Worm (Caenorhabditis elegans) whole organism, L4 larva: ENCODE results near the gene slc-25A10.
A peak's percentile ranks its signal among the peaks of the same experiment; 100 is the strongest.

Experiments used
- D1046.2 ChIP-seq: fragments of 200-800 bp; sonication (Bioruptor generic); IDR thresholded peaks from 2 replicates; pipeline ENCODE4 v1.3.6; 2022; ENCODE audit warnings: missing genetic modification characterization, missing compliant biosample characterization
- F10B5.3 ChIP-seq: sonication (generic microtip); optimal IDR thresholded peaks from 2 replicates; lab custom pipeline; 2016; ENCODE audit warnings: mild to moderate bottlenecking, missing genetic modification characterization, missing compliant biosample characterization
- F37D6.2 ChIP-seq: sonication (generic microtip); optimal IDR thresholded peaks from 2 replicates; lab custom pipeline; 2016; ENCODE audit warnings: mild to moderate bottlenecking, missing genetic modification characterization, missing compliant biosample characterization
- F44E2.7 ChIP-seq: fragments of 200-800 bp; sonication (Bioruptor generic); IDR thresholded peaks from 2 replicates; pipeline ENCODE4 v2.1.2; 2022; ENCODE audit warnings: missing genetic modification characterization, missing compliant biosample characterization
- R02D3.7 ChIP-seq: fragments of 150-350 bp; sonication (generic microtip); optimal IDR thresholded peaks from 3 replicates; lab custom pipeline; 2014; ENCODE audit warnings: missing biosample characterization, missing genetic modification characterization
- Y105C5A.15 ChIP-seq: fragments of 200-800 bp; sonication (Bioruptor generic); IDR thresholded peaks from 2 replicates; pipeline ENCODE4 v1.3.6; 2022; ENCODE audit warnings: missing genetic modification characterization, missing compliant biosample characterization
- Y75B8A.6 ChIP-seq: fragments of 200-800 bp; sonication (Bioruptor generic); IDR thresholded peaks from 2 replicates; pipeline ENCODE4 v1.3.6; 2022; ENCODE audit warnings: missing genetic modification reagents, missing genetic modification characterization, missing compliant biosample characterization
- aha-1 ChIP-seq: fragments of 150-350 bp; peaks from one replicate; lab custom pipeline; 2014; ENCODE audit warnings: missing biosample characterization, missing genetic modification characterization
- ama-1 ChIP-seq: fragments of 150-350 bp; optimal IDR thresholded peaks from 2 replicates; lab custom pipeline; 2014; ENCODE audit warnings: inconsistent platforms, mixed read lengths
- ceh-20 ChIP-seq: fragments of 200-800 bp; sonication (Bioruptor generic); IDR thresholded peaks from 2 replicates; pipeline ENCODE4 v1.3.6; 2022; ENCODE audit warnings: missing genetic modification reagents, missing genetic modification characterization, missing compliant biosample characterization
- ceh-32 ChIP-seq: sonication (generic microtip); optimal IDR thresholded peaks from 2 replicates; lab custom pipeline; 2016; ENCODE audit warnings: mild to moderate bottlenecking, missing genetic modification characterization, missing compliant biosample characterization; ENCODE audit not compliant: poor library complexity
- daf-16 ChIP-seq, 3 experiments: sonication (generic microtip); optimal IDR thresholded peaks; 2 replicates each; lab custom pipeline; 2016 to 2017; ENCODE audit warnings: missing genetic modification characterization in 3 of 3, missing genetic modification reagents in 3 of 3, mild to moderate bottlenecking in 2 of 3, missing compliant biosample characterization in 2 of 3, missing biosample characterization in 1 of 3, moderate library complexity in 1 of 3
- daf-8 ChIP-seq: fragments of 200-800 bp; sonication (Bioruptor generic); IDR thresholded peaks from 2 replicates; pipeline ENCODE4 v1.3.6; 2022; ENCODE audit warnings: missing genetic modification characterization, missing compliant biosample characterization
- dmd-6 ChIP-seq: fragments of 200-800 bp; sonication (Bioruptor generic); IDR thresholded peaks from 2 replicates; pipeline ENCODE4 v1.3.6; 2022; ENCODE audit warnings: missing genetic modification reagents, missing genetic modification characterization, missing compliant biosample characterization
- dpl-1 ChIP-seq: fragments of 150-350 bp; optimal IDR thresholded peaks from 2 replicates; lab custom pipeline; 2014; ENCODE audit warnings: missing biosample characterization, missing genetic modification reagents, missing genetic modification characterization
- duxl-1 ChIP-seq: sonication (generic microtip); optimal IDR thresholded peaks from 2 replicates; lab custom pipeline; 2016; ENCODE audit warnings: mild to moderate bottlenecking, missing genetic modification characterization, moderate library complexity, missing compliant biosample characterization; ENCODE audit not compliant: poor library complexity
- dve-1 ChIP-seq: sonication (generic microtip); optimal IDR thresholded peaks from 2 replicates; lab custom pipeline; 2017; ENCODE audit warnings: antibody characterized with exemption, mild to moderate bottlenecking, missing genetic modification characterization, missing compliant biosample characterization; ENCODE audit not compliant: insufficient read depth
- egl-27 ChIP-seq: sonication (generic microtip); optimal IDR thresholded peaks from 3 replicates; lab custom pipeline; 2017; ENCODE audit warnings: missing biosample characterization, missing genetic modification reagents, missing genetic modification characterization
- egl-43 ChIP-seq: fragments of 200-800 bp; sonication (Bioruptor generic); IDR thresholded peaks from 2 replicates; pipeline ENCODE4 v1.3.6; 2022; ENCODE audit warnings: missing genetic modification reagents, missing genetic modification characterization, missing compliant biosample characterization
- hlh-11 ChIP-seq: fragments of 200-800 bp; sonication (Bioruptor generic); optimal IDR thresholded peaks from 2 replicates; lab custom pipeline; 2018; ENCODE audit warnings: mild to moderate bottlenecking, missing genetic modification characterization, missing compliant biosample characterization
- hlh-30 ChIP-seq: sonication (generic microtip); optimal IDR thresholded peaks from 2 replicates; lab custom pipeline; 2017; ENCODE audit warnings: antibody characterized with exemption, mild to moderate bottlenecking, missing genetic modification characterization, missing compliant biosample characterization; ENCODE audit not compliant: insufficient read depth
- jun-1 ChIP-seq: fragments of 150-350 bp; optimal IDR thresholded peaks from 2 replicates; lab custom pipeline; 2014; ENCODE audit warnings: missing biosample characterization, missing genetic modification reagents, missing genetic modification characterization
- lsy-2 ChIP-seq, 2 experiments: fragments of 150-350 bp in 1 of 2; sonication (generic microtip) in 1 of 2; optimal IDR thresholded peaks; 2 replicates each; lab custom pipeline; 2014 to 2017; ENCODE audit warnings: missing biosample characterization in 2 of 2, missing genetic modification characterization in 2 of 2
- mdl-1 ChIP-seq, 2 experiments: fragments of 150-350 bp in 1 of 2; sonication (generic microtip) in 1 of 2; optimal IDR thresholded peaks; 2 replicates each; lab custom pipeline; 2014 to 2017; ENCODE audit warnings: missing biosample characterization in 2 of 2, missing genetic modification characterization in 2 of 2
- mdt-29 ChIP-seq: fragments of 200-800 bp; sonication (Bioruptor generic); IDR thresholded peaks from 2 replicates; pipeline ENCODE4 v1.3.6; 2022; ENCODE audit warnings: missing genetic modification reagents, missing genetic modification characterization, missing compliant biosample characterization
- mep-1 ChIP-seq: fragments of 150-350 bp; sonication (generic microtip); optimal IDR thresholded peaks from 3 replicates; lab custom pipeline; 2014; ENCODE audit warnings: missing biosample characterization, missing genetic modification characterization
- mes-2 ChIP-seq: sonication (generic microtip); optimal IDR thresholded peaks from 2 replicates; lab custom pipeline; 2016; ENCODE audit warnings: missing genotype, mild to moderate bottlenecking, missing genetic modification characterization, missing compliant biosample characterization; ENCODE audit not compliant: poor library complexity, severe bottlenecking
- mxl-2 ChIP-seq: fragments of 200-800 bp; sonication (Bioruptor generic); conservative IDR thresholded peaks from 2 replicates; pipeline ENCODE4 v1.3.6; 2022; ENCODE audit warnings: missing genetic modification reagents, missing genetic modification characterization, missing compliant biosample characterization
- mxl-3 ChIP-seq: fragments of 200-800 bp; sonication (Bioruptor generic); optimal IDR thresholded peaks from 2 replicates; lab custom pipeline; 2018; ENCODE audit warnings: mild to moderate bottlenecking, missing genetic modification characterization, missing compliant biosample characterization
- nhr-10 ChIP-seq: fragments of 150-350 bp; optimal IDR thresholded peaks from 2 replicates; lab custom pipeline; 2014; ENCODE audit warnings: missing biosample characterization, missing genetic modification characterization
- nhr-11 ChIP-seq: fragments of 150-350 bp; optimal IDR thresholded peaks from 2 replicates; lab custom pipeline; 2014; ENCODE audit warnings: missing biosample characterization, missing genetic modification characterization
- nhr-25 ChIP-seq: sonication (generic microtip); optimal IDR thresholded peaks from 2 replicates; lab custom pipeline; 2017; ENCODE audit warnings: missing genetic modification characterization, mild to moderate bottlenecking, missing compliant biosample characterization, antibody characterized with exemption, moderate library complexity, borderline replicate concordance; ENCODE audit not compliant: insufficient read depth
- nhr-28 ChIP-seq: fragments of 150-350 bp; optimal IDR thresholded peaks from 2 replicates; lab custom pipeline; 2014; ENCODE audit warnings: missing biosample characterization, missing genetic modification characterization
- nhr-41 ChIP-seq: fragments of 200-800 bp; sonication (Bioruptor generic); IDR thresholded peaks from 2 replicates; pipeline ENCODE4 v1.3.6; 2022; ENCODE audit warnings: missing genetic modification reagents, missing genetic modification characterization, missing compliant biosample characterization
- nhr-42 ChIP-seq: fragments of 200-800 bp; sonication (Bioruptor generic); IDR thresholded peaks from 2 replicates; pipeline ENCODE4 v1.3.6; 2022; ENCODE audit warnings: missing genetic modification characterization, missing compliant biosample characterization
- nhr-48 ChIP-seq: sonication (generic microtip); optimal IDR thresholded peaks from 2 replicates; lab custom pipeline; 2016; ENCODE audit warnings: mild to moderate bottlenecking, missing genetic modification characterization, missing compliant biosample characterization
- nhr-76 ChIP-seq: fragments of 150-350 bp; optimal IDR thresholded peaks from 2 replicates; lab custom pipeline; 2014; ENCODE audit warnings: missing biosample characterization, missing genetic modification characterization
- nhr-77 ChIP-seq: fragments of 150-350 bp; optimal IDR thresholded peaks from 2 replicates; lab custom pipeline; 2014; ENCODE audit warnings: missing biosample characterization, missing genetic modification characterization
- pha-4 ChIP-seq, 2 experiments: fragments of 150-350 bp in 1 of 2; fragments of 200-800 bp in 1 of 2; sonication (Bioruptor generic) in 1 of 2; IDR thresholded peaks in 1 of 2; optimal IDR thresholded peaks in 1 of 2; 2 replicates each; pipeline versions ENCODE4 v1.3.6 to Lab custom; 2014 to 2022; ENCODE audit warnings: missing genetic modification characterization in 2 of 2, missing genetic modification reagents in 2 of 2, missing biosample characterization in 1 of 2, missing compliant biosample characterization in 1 of 2
- php-3 ChIP-seq: fragments of 200-800 bp; sonication (Bioruptor generic); IDR thresholded peaks from 2 replicates; pipeline ENCODE4 v1.3.6; 2022; ENCODE audit warnings: missing genetic modification reagents, missing genetic modification characterization, missing compliant biosample characterization
- pqm-1 ChIP-seq: sonication (generic microtip); optimal IDR thresholded peaks from 2 replicates; lab custom pipeline; 2017; ENCODE audit warnings: missing biosample characterization, missing genetic modification characterization
- snpc-4 ChIP-seq: fragments of 150-350 bp; optimal IDR thresholded peaks from 2 replicates; lab custom pipeline; 2014; ENCODE audit warnings: missing biosample characterization, missing genetic modification characterization
- tag-97 ChIP-seq: fragments of 200-800 bp; sonication (Bioruptor generic); IDR thresholded peaks from 2 replicates; pipeline ENCODE4 v1.3.6; 2022; ENCODE audit warnings: missing genetic modification characterization, missing compliant biosample characterization
- unc-62 ChIP-seq, 3 experiments: fragments of 150-350 bp in 1 of 3; sonication (generic microtip); optimal IDR thresholded peaks in 2 of 3; peaks in 1 of 3; 1 replicate in 1 of 3; 2 replicates in 2 of 3; lab custom pipeline; 2014 to 2017; ENCODE audit warnings: missing biosample characterization in 3 of 3, missing genetic modification characterization in 3 of 3, missing genetic modification reagents in 3 of 3, missing genotype in 1 of 3
- zfp-3 ChIP-seq: fragments of 200-800 bp; sonication (Bioruptor generic); conservative IDR thresholded peaks from 2 replicates; pipeline ENCODE4 v1.3.6; 2022; ENCODE audit warnings: missing genetic modification reagents, missing genetic modification characterization, missing compliant biosample characterization
- zip-11 ChIP-seq: fragments of 200-800 bp; sonication (Bioruptor generic); IDR thresholded peaks from 2 replicates; pipeline ENCODE4 v1.3.6; 2022; ENCODE audit warnings: missing genetic modification characterization, missing compliant biosample characterization

Gene slc-25A10

DNA sequence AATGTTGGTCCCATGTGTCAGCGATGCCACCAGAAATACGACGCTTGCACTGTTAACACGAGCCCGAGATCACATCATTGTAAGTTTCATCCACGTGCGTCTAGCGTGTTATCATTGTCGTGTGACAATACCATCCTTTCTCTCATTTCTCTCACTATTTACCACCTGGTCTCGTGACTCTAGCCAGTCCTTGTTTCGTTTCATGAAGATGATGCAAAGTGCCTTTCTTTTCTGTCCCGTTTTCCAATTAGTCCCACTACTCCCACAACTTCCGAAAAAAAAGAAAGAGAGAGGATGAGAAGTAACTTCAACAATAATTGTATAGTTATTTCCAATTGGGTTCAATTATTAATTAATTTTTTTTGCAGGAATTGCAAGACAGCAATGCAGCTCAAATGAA is 17.4 kb upstream of the slc-25A10 start:
- TF ChIP-seq nhr-10 (tag; lab: Kevin White, UChicago): peak; percentile 89
- TF ChIP-seq jun-1 (tag; lab: Kevin White, UChicago): peak; percentile 23
- TF ChIP-seq Y105C5A.15 (GFP tag; lab: Robert Waterston, UW): no peak
- TF ChIP-seq nhr-76 (tag; lab: Kevin White, UChicago): peak; percentile 59
- TF ChIP-seq nhr-25 (tag; lab: Kevin White, UChicago): no peak
- no peak for TF ChIP-seq nhr-42
- peak in 1 of 2 experiments; percentile 100 for TF ChIP-seq mdl-1 (tag; optimal IDR thresholded peaks at IDR 0.05; lab: Kevin White, UChicago)
- TF ChIP-seq lsy-2 (tag; optimal IDR thresholded peaks at IDR 0.05; lab: Kevin White, UChicago): peak; percentile 43 to 67
- 0 out of 2 replicates have a peak, but pooled peaks have one; percentile 4 for TF ChIP-seq mdt-29 (GFP tag; lab: Robert Waterston, UW)
- TF ChIP-seq php-3: peak; percentile 27; the same call in 1 of the 2 replicates
- 0 out of 2 replicates have a peak, but pooled peaks have one; percentile 34 for TF ChIP-seq pha-4 (GFP tag; IDR thresholded peaks at IDR 0.05; lab: Robert Waterston, UW)
- no peak for TF ChIP-seq pha-4 (tag; optimal IDR thresholded peaks at IDR 0.05; lab: Kevin White, UChicago)
- TF ChIP-seq mes-2 (tag; lab: Kevin White, UChicago): peak; percentile 32
- TF ChIP-seq nhr-77 (tag; lab: Kevin White, UChicago): peak; percentile 39
- no peak for TF ChIP-seq nhr-41 (GFP tag; lab: Robert Waterston, UW)
- peak in 1 of 2 experiments; percentile 98 for TF ChIP-seq unc-62 (GFP tag; optimal IDR thresholded peaks at IDR 0.05 in 1 of 2; lab: Kevin White, UChicago)
- no peak for TF ChIP-seq unc-62 (tag; optimal IDR thresholded peaks at IDR 0.05; lab: Kevin White, UChicago)
- peak; percentile 82 for TF ChIP-seq dve-1 (tag; lab: Kevin White, UChicago)
- TF ChIP-seq mxl-3: peak; percentile 80
- TF ChIP-seq nhr-11 (tag; lab: Kevin White, UChicago): peak; percentile 72
- no peak for TF ChIP-seq ceh-20 (GFP tag; lab: Robert Waterston, UW)
- TF ChIP-seq hlh-30 (tag; lab: Kevin White, UChicago): peak; percentile 86
- no peak for TF ChIP-seq daf-8 (GFP tag; lab: Robert Waterston, UW)
- peak; percentile 24 for TF ChIP-seq duxl-1 (tag; lab: Kevin White, UChicago)
- TF ChIP-seq aha-1 (tag; lab: Kevin White, UChicago): peak; percentile 17
- TF ChIP-seq dpl-1 (GFP tag; lab: Kevin White, UChicago): peak; percentile 23
- TF ChIP-seq dmd-6 (GFP tag; lab: Robert Waterston, UW): peak; percentile 91
- peak; percentile 82 for TF ChIP-seq hlh-11 (tag; lab: Kevin White, UChicago)
- no peak for TF ChIP-seq D1046.2 (GFP tag; lab: Robert Waterston, UW)
- peak; percentile 95 for TF ChIP-seq mxl-2 (GFP tag; lab: Robert Waterston, UW)
- peak; percentile 80 for TF ChIP-seq nhr-28 (tag; lab: Kevin White, UChicago)
- no peak for TF ChIP-seq daf-16 (GFP tag; optimal IDR thresholded peaks at IDR 0.05; lab: Kevin White, UChicago)
- peak; percentile 69 for TF ChIP-seq daf-16 (tag; optimal IDR thresholded peaks at IDR 0.05; lab: Kevin White, UChicago)
- TF ChIP-seq mep-1 (tag; lab: Kevin White, UChicago): peak; percentile 65
- TF ChIP-seq Y75B8A.6 (GFP tag; lab: Robert Waterston, UW): peak; percentile 4; the same call in 1 of the 2 replicates
- TF ChIP-seq nhr-48 (tag; lab: Kevin White, UChicago): peak; percentile 31
- TF ChIP-seq R02D3.7: no peak

- TF ChIP-seq ama-1 (lab: Kevin White, UChicago) (peak; percentile 96), hlh-30 (tag; lab: Kevin White, UChicago) (peak; percentile 96), unc-62 (GFP tag; optimal IDR thresholded peaks at IDR 0.05 in 1 of 2; lab: Kevin White, UChicago) (peak in 1 of 2 experiments; percentile 100), unc-62 (tag; optimal IDR thresholded peaks at IDR 0.05; lab: Kevin White, UChicago) (no peak), pqm-1 (tag; lab: Kevin White, UChicago) (peak; percentile 37), Y75B8A.6 (GFP tag; lab: Robert Waterston, UW) (no peak), ceh-32 (peak; percentile 43), nhr-42 (peak; percentile 85), duxl-1 (tag; lab: Kevin White, UChicago) (no peak), F44E2.7 (GFP tag; lab: Robert Waterston, UW) (no peak), F37D6.2 (tag; lab: Kevin White, UChicago) (peak; percentile 69), snpc-4 (tag; lab: Kevin White, UChicago) (no peak), egl-27 (tag; lab: Kevin White, UChicago) (no peak), F10B5.3 (tag; lab: Kevin White, UChicago) (no peak), egl-43 (GFP tag; lab: Robert Waterston, UW) (peak; percentile 90), zip-11 (GFP tag; lab: Robert Waterston, UW) (no peak), zfp-3 (GFP tag; lab: Robert Waterston, UW) (0 out of 2 replicates have a peak, but pooled peaks have one; percentile 35), tag-97 (GFP tag; lab: Robert Waterston, UW) (no peak)
These were observed 16.7 kb upstream of the slc-25A10 start, which contains the start of gene mdl-1 for ce11 chrX:6742011-6742683. Gene mdl-1 (plus strand): TSS chrX:6742351.
